Worm (Caenorhabditis elegans) whole organism, L4/young adult: ENCODE data around the gene srt-59.

ENCODE experiments used
- W03F9.2 ChIP-seq: fragments of 150-350 bp; optimal IDR thresholded peaks from 2 replicates; lab custom pipeline; 2014; ENCODE audit warnings: missing biosample characterization, missing genetic modification characterization
- him-1 ChIP-seq: sonication (generic microtip); optimal IDR thresholded peaks from 2 replicates; lab custom pipeline; 2016; ENCODE audit warnings: missing genotype, missing genetic modification reagents, missing genetic modification characterization, missing compliant biosample characterization

ce11 chrIV:564000-564399 lies 37.5 kb downstream of the srt-59 start:
- TF ChIP-seq him-1 (tag; lab: Kevin White, UChicago) (no peak), W03F9.2 (tag; lab: Kevin White, UChicago) (no peak)
